Worm (Caenorhabditis elegans): ENCODE measurements around the gene coq-6.
"Not testable (repeated sequence)": the region's sequence is repeated elsewhere in the genome, so short reads cannot be mapped to it uniquely, and the experiment has no call there.

Gene coq-6

ce11 chrV:9341814-9342213, 5.3 kb downstream of the coq-6 start:
- TF ChIP-seq F33H1.4 (GFP tag; IDR thresholded peaks at IDR 0.05) (peak; percentile 16; the same call in 1 of the 2 replicates), mcd-1 (GFP tag; IDR thresholded peaks at IDR 0.05) (peak; percentile 27; the same call in 1 of the 2 replicates), lin-26 (GFP tag; IDR thresholded peaks at IDR 0.05) (peak; percentile 75; the same call in 1 of the 2 replicates), nfyb-1 (GFP tag; IDR thresholded peaks at IDR 0.05) (peak; percentile 90), aptf-2 (GFP tag; conservative IDR thresholded peaks at IDR 0.05) (0 out of 2 replicates have a peak, but pooled peaks have one; percentile 12), hsf-1 (GFP tag; IDR thresholded peaks at IDR 0.05) (peak; percentile 73; the same call in 1 of the 2 replicates), ztf-25 (GFP tag; IDR thresholded peaks at IDR 0.05) (0 out of 2 replicates have a peak, but pooled peaks have one; percentile 57), madf-6 (GFP tag; IDR thresholded peaks at IDR 0.05) (peak; percentile 61), cebp-2 (GFP tag; IDR thresholded peaks at IDR 0.05) (peak; percentile 92), hmg-20 (GFP tag; IDR thresholded peaks at IDR 0.05) (peak; percentile 55; the same call in 1 of the 2 replicates), attf-3 (GFP tag; conservative IDR thresholded peaks at IDR 0.05) (peak; percentile 62; the same call in 1 of the 2 replicates), K11D2.4 (GFP tag; IDR thresholded peaks at IDR 0.05) (peak; percentile 91), ceh-40 (GFP tag; IDR thresholded peaks at IDR 0.05) (peak; percentile 71; the same call in 1 of the 2 replicates), Y95B8A.8 (GFP tag; IDR thresholded peaks at IDR 0.05) (peak; percentile 96), bed-1 (GFP tag; IDR thresholded peaks at IDR 0.05) (0 out of 2 replicates have a peak, but pooled peaks have one; percentile 83), let-526 (GFP tag; IDR thresholded peaks at IDR 0.05) (peak; percentile 58; the same call in 1 of the 2 replicates), ceh-58 (GFP tag; IDR thresholded peaks at IDR 0.05) (peak; percentile 87; the same call in 1 of the 2 replicates), C17E4.6 (GFP tag; IDR thresholded peaks at IDR 0.05) (peak; percentile 56; the same call in 1 of the 2 replicates), egl-18 (GFP tag; IDR thresholded peaks at IDR 0.05) (peak; percentile 74; the same call in 1 of the 2 replicates), ekl-4 (GFP tag; IDR thresholded peaks at IDR 0.05) (peak; percentile 82), Y53G8AR.9 (GFP tag; conservative IDR thresholded peaks at IDR 0.05) (peak; percentile 98), Y79H2A.3 (GFP tag; conservative IDR thresholded peaks at IDR 0.05) (peak; percentile 99), attf-6 (GFP tag; IDR thresholded peaks at IDR 0.05) (0 out of 2 replicates have a peak, but pooled peaks have one; percentile 37), B0019.2 (GFP tag; conservative IDR thresholded peaks at IDR 0.05) (peak; percentile 59), Y56A3A.18 (GFP tag; IDR thresholded peaks at IDR 0.05) (peak; percentile 93), pbrm-1 (GFP tag; IDR thresholded peaks at IDR 0.05) (peak; percentile 88), Y53F4B.3 (GFP tag; IDR thresholded peaks at IDR 0.05) (peak; percentile 82), lir-1 (GFP tag; conservative IDR thresholded peaks at IDR 0.05) (0 out of 2 replicates have a peak, but pooled peaks have one; percentile 39), C06A6.2 (GFP tag; conservative IDR thresholded peaks at IDR 0.05) (peak; percentile 90), F37B4.10 (GFP tag; IDR thresholded peaks at IDR 0.05) (0 out of 2 replicates have a peak, but pooled peaks have one; percentile 44), nfya-2 (GFP tag; IDR thresholded peaks at IDR 0.05) (0 out of 2 replicates have a peak, but pooled peaks have one; percentile 53), cebp-1 (GFP tag; IDR thresholded peaks at IDR 0.05) (peak; percentile 78), egl-44 (GFP tag; IDR thresholded peaks at IDR 0.05) (peak; percentile 68), ztf-6 (GFP tag; IDR thresholded peaks at IDR 0.05) (0 out of 2 replicates have a peak, but pooled peaks have one; percentile 18), Y67H2A.10 (GFP tag; conservative IDR thresholded peaks at IDR 0.05) (peak; percentile 68), nhr-120 (GFP tag; IDR thresholded peaks at IDR 0.05) (peak; percentile 89; the same call in 1 of the 2 replicates), F39B2.1 (GFP tag; IDR thresholded peaks at IDR 0.05) (peak; percentile 85), madf-3 (GFP tag; IDR thresholded peaks at IDR 0.05) (peak; percentile 91), lag-1 (GFP tag; IDR thresholded peaks at IDR 0.05) (peak; percentile 73; the same call in 1 of the 2 replicates), hmg-1.2 (GFP tag; IDR thresholded peaks at IDR 0.05) (peak; percentile 63), D2030.7 (GFP tag; IDR thresholded peaks at IDR 0.05) (peak; percentile 47; the same call in 1 of the 2 replicates), rcor-1 (GFP tag; IDR thresholded peaks at IDR 0.05) (peak; percentile 45; the same call in 1 of the 2 replicates)
- TF ChIP-seq cebp-1 (tag; optimal IDR thresholded peaks at IDR 0.05), result not testable (repeated sequence)
